Fruit fly (Drosophila melanogaster): ENCODE data around the gene Vml.
A peak's percentile ranks its signal among the peaks of the same experiment; 100 is the strongest.

Vml gene

dm6 chrX:2275249-2275872, at the start of gene Vml:
TSS of gene Vml (plus strand) at chrX:2275822.
- TF ChIP-seq Abd-B (GFP tag; optimal IDR thresholded peaks at IDR 0.05) (no peak), brk (GFP tag; optimal IDR thresholded peaks at IDR 0.05) (no peak), dmrt93B (GFP tag; optimal IDR thresholded peaks at IDR 0.05) (no peak), sv (GFP tag; optimal IDR thresholded peaks at IDR 0.05) (no peak), Myc (optimal IDR thresholded peaks at IDR 0.05) (no peak), N (GFP tag; optimal IDR thresholded peaks at IDR 0.05) (no peak), Dif (GFP tag; optimal IDR thresholded peaks at IDR 0.05; ENCODE audit: partially characterized antibody) (no peak), Jra (GFP tag; optimal IDR thresholded peaks at IDR 0.05) (no peak), CG32264 (GFP tag; optimal IDR thresholded peaks at IDR 0.05) (no peak), jim (GFP tag; optimal IDR thresholded peaks at IDR 0.05) (no peak), fru (GFP tag; optimal IDR thresholded peaks at IDR 0.05) (no peak), Dfd (GFP tag; optimal IDR thresholded peaks at IDR 0.05) (no peak), Mio (GFP tag; optimal IDR thresholded peaks at IDR 0.05) (no peak), h (GFP tag; optimal IDR thresholded peaks at IDR 0.05) (no peak)

dm6 chrX:2241842-2242241, 33.8 kb upstream of the Vml start, which contains the start of gene kz:
TSS of gene kz (minus strand) at chrX:2242035.
- peak; percentile 61 for TF ChIP-seq Myc (optimal IDR thresholded peaks at IDR 0.05)
- no peak for TF ChIP-seq OdsH (GFP tag; optimal IDR thresholded peaks at IDR 0.05)

dm6 chrX:2242897-2243296, 32.7 kb upstream of the Vml start:
- TF ChIP-seq Dfd (GFP tag; optimal IDR thresholded peaks at IDR 0.05) (peak; percentile 99), rgr (GFP tag; optimal IDR thresholded peaks at IDR 0.05) (no peak)

dm6 chrX:2244753-2245152, 30.9 kb upstream of the Vml start:
- TF ChIP-seq usp (GFP tag; optimal IDR thresholded peaks at IDR 0.05) (no peak), ey (GFP tag; optimal IDR thresholded peaks at IDR 0.05) (no peak), Jra (GFP tag; optimal IDR thresholded peaks at IDR 0.05) (no peak), psq (GFP tag; optimal IDR thresholded peaks at IDR 0.05) (no peak), sage (GFP tag; optimal IDR thresholded peaks at IDR 0.05) (no peak), h (GFP tag; optimal IDR thresholded peaks at IDR 0.05) (no peak), Rel (GFP tag; optimal IDR thresholded peaks at IDR 0.05) (no peak), Rel (tag; optimal IDR thresholded peaks at IDR 0.05) (no peak), br (GFP tag; optimal IDR thresholded peaks at IDR 0.05) (no peak), Dfd (GFP tag; optimal IDR thresholded peaks at IDR 0.05) (no peak), woc (GFP tag; optimal IDR thresholded peaks at IDR 0.05) (no peak), rgr (GFP tag; optimal IDR thresholded peaks at IDR 0.05) (no peak), jim (GFP tag; optimal IDR thresholded peaks at IDR 0.05) (no peak), dmrt93B (GFP tag; optimal IDR thresholded peaks at IDR 0.05) (no peak), sv (GFP tag; optimal IDR thresholded peaks at IDR 0.05) (no peak), CG9705 (GFP tag; optimal IDR thresholded peaks at IDR 0.05) (no peak), HLH106 (tag; optimal IDR thresholded peaks at IDR 0.05) (no peak), fru (GFP tag; optimal IDR thresholded peaks at IDR 0.05) (no peak), Sp1 (GFP tag; optimal IDR thresholded peaks at IDR 0.05) (no peak)

- no peak for TF ChIP-seq Sp1 (GFP tag; optimal IDR thresholded peaks at IDR 0.05)
- TF ChIP-seq N (GFP tag; optimal IDR thresholded peaks at IDR 0.05) = no peak
- no peak for TF ChIP-seq brk (GFP tag; optimal IDR thresholded peaks at IDR 0.05)
- no peak for TF ChIP-seq jim (GFP tag; optimal IDR thresholded peaks at IDR 0.05)
- TF ChIP-seq Dif (GFP tag; optimal IDR thresholded peaks at IDR 0.05; ENCODE audit: partially characterized antibody) = no peak
- TF ChIP-seq tai (GFP tag; optimal IDR thresholded peaks at IDR 0.05) = no peak
- no peak for TF ChIP-seq Vsx2 (GFP tag; optimal IDR thresholded peaks at IDR 0.05; ENCODE audit: partially characterized antibody)
- no peak for TF ChIP-seq OdsH (GFP tag; optimal IDR thresholded peaks at IDR 0.05)
- TF ChIP-seq CG9705 (GFP tag; optimal IDR thresholded peaks at IDR 0.05) = no peak
- TF ChIP-seq usp (GFP tag; optimal IDR thresholded peaks at IDR 0.05) = no peak
- no peak for TF ChIP-seq Dfd (GFP tag; optimal IDR thresholded peaks at IDR 0.05)
- no peak for TF ChIP-seq Hr78 (GFP tag; optimal IDR thresholded peaks at IDR 0.05)
- TF ChIP-seq dmrt93B (GFP tag; optimal IDR thresholded peaks at IDR 0.05) = no peak
- TF ChIP-seq Myc (optimal IDR thresholded peaks at IDR 0.05) = no peak
Measured at dm6 chrX:2245931-2246330, 29.7 kb upstream of the Vml start, which contains the start of gene Or2a. TSS of gene Or2a (plus strand) at chrX:2246231.

- TF ChIP-seq dmrt93B (GFP tag; optimal IDR thresholded peaks at IDR 0.05) (no peak), fru (GFP tag; optimal IDR thresholded peaks at IDR 0.05) (no peak), CrebA (GFP tag; optimal IDR thresholded peaks at IDR 0.05; ENCODE audit: borderline replicate concordance) (no peak), jim (GFP tag; optimal IDR thresholded peaks at IDR 0.05) (no peak), foxo (GFP tag; optimal IDR thresholded peaks at IDR 0.05) (no peak), Sp1 (GFP tag; optimal IDR thresholded peaks at IDR 0.05) (no peak), Hnf4 (GFP tag; optimal IDR thresholded peaks at IDR 0.05) (no peak), Myc (optimal IDR thresholded peaks at IDR 0.05) (no peak), CG32264 (GFP tag; optimal IDR thresholded peaks at IDR 0.05) (no peak), Mio (GFP tag; optimal IDR thresholded peaks at IDR 0.05) (no peak), Hr83 (GFP tag; optimal IDR thresholded peaks at IDR 0.05; ENCODE audit: poor library complexity, severe bottlenecking) (no peak), Rel (GFP tag; optimal IDR thresholded peaks at IDR 0.05) (no peak), Rel (tag; optimal IDR thresholded peaks at IDR 0.05) (no peak), lola (GFP tag; optimal IDR thresholded peaks at IDR 0.05) (no peak)
Measured at dm6 chrX:2249763-2250162, 25.9 kb upstream of the Vml start, which contains the start of gene crn. TSS of gene crn (minus strand) at chrX:2249983.
